Worm (Caenorhabditis elegans): ENCODE results near the gene ace-1.

Gene ace-1

ce11 chrX:16361001-16361400 lies 6.1 kb upstream of the ace-1 start (continued):
- no peak for TF ChIP-seq efl-3 (GFP tag; optimal IDR thresholded peaks at IDR 0.05)
- TF ChIP-seq nhr-12 (tag; optimal IDR thresholded peaks at IDR 0.05): no peak
- no peak for TF ChIP-seq lin-13 (GFP tag; optimal IDR thresholded peaks at IDR 0.05)
- TF ChIP-seq lin-14 (GFP tag; optimal IDR thresholded peaks at IDR 0.05): peak; percentile 65
- no peak for TF ChIP-seq fkh-8 (tag; optimal IDR thresholded peaks at IDR 0.05)
- peak; percentile 42 for TF ChIP-seq rnt-1 (tag; optimal IDR thresholded peaks at IDR 0.05)
- TF ChIP-seq C34B4.2 (tag; optimal IDR thresholded peaks at IDR 0.05): no peak
- no peak for TF ChIP-seq aly-2 (tag; optimal IDR thresholded peaks at IDR 0.05)
- peak; percentile 73 for TF ChIP-seq nhr-71 (tag; optimal IDR thresholded peaks at IDR 0.05)
- TF ChIP-seq zag-1 (tag; optimal IDR thresholded peaks at IDR 0.05): no peak
- no peak for TF ChIP-seq fos-1 (tag; optimal IDR thresholded peaks at IDR 0.05)
- no peak for TF ChIP-seq lin-15B (tag; optimal IDR thresholded peaks at IDR 0.05)
- TF ChIP-seq F16B12.6 (tag; optimal IDR thresholded peaks at IDR 0.05): no peak
- no peak for TF ChIP-seq mep-1 (tag; optimal IDR thresholded peaks at IDR 0.05)
- peak; percentile 18 for TF ChIP-seq xbp-1 (tag; optimal IDR thresholded peaks at IDR 0.05)
- TF ChIP-seq ets-5 (GFP tag; IDR thresholded peaks at IDR 0.05): no peak
- no peak for TF ChIP-seq mab-9 (GFP tag; IDR thresholded peaks at IDR 0.05)
- TF ChIP-seq swsn-7 (tag; optimal IDR thresholded peaks at IDR 0.05): no peak
- TF ChIP-seq lsy-2 (tag; optimal IDR thresholded peaks at IDR 0.05): no peak
- peak; percentile 32 for TF ChIP-seq unc-130 (tag; optimal IDR thresholded peaks at IDR 0.05)
- no peak for TF ChIP-seq jun-1 (tag; optimal IDR thresholded peaks at IDR 0.05)
- no peak for TF ChIP-seq hlh-17 (GFP tag; optimal IDR thresholded peaks at IDR 0.05; ENCODE audit: borderline replicate concordance)
- no peak for TF ChIP-seq nhr-76 (tag; optimal IDR thresholded peaks at IDR 0.05)
- no peak for TF ChIP-seq sup-37 (GFP tag; optimal IDR thresholded peaks at IDR 0.05)
- TF ChIP-seq fkh-4 (tag; optimal IDR thresholded peaks at IDR 0.05; ENCODE audit: borderline replicate concordance): no peak
- TF ChIP-seq mdl-1 (tag; optimal IDR thresholded peaks at IDR 0.05): no peak
- TF ChIP-seq C04F5.9 (tag; optimal IDR thresholded peaks at IDR 0.05): no peak
- no peak for TF ChIP-seq elt-2 (tag; optimal IDR thresholded peaks at IDR 0.05)
- TF ChIP-seq irx-1 (tag; optimal IDR thresholded peaks at IDR 0.05): no peak
- TF ChIP-seq nhr-11 (tag; optimal IDR thresholded peaks at IDR 0.05): no peak
- TF ChIP-seq skn-1 (tag; optimal IDR thresholded peaks at IDR 0.05): no peak
- TF ChIP-seq ama-1 (optimal IDR thresholded peaks at IDR 0.05): no peak
- peak; percentile 48 for TF ChIP-seq nhr-19 (GFP tag; conservative IDR thresholded peaks at IDR 0.05)
- no peak for TF ChIP-seq pax-3 (tag; optimal IDR thresholded peaks at IDR 0.05)
- TF ChIP-seq nhr-237 (tag; optimal IDR thresholded peaks at IDR 0.05): no peak
- no peak for TF ChIP-seq nhr-90 (tag; optimal IDR thresholded peaks at IDR 0.05; ENCODE audit: poor library complexity)
- TF ChIP-seq aha-1 (tag; optimal IDR thresholded peaks at IDR 0.05): no peak
- TF ChIP-seq isw-1 (GFP tag; IDR thresholded peaks at IDR 0.05): no peak
- TF ChIP-seq lin-35 (GFP tag; optimal IDR thresholded peaks at IDR 0.05): no peak
- no peak for TF ChIP-seq ceh-82 (tag; optimal IDR thresholded peaks at IDR 0.05)
- peak; percentile 24 for TF ChIP-seq nhr-20 (tag; optimal IDR thresholded peaks at IDR 0.05)

ce11 chrX:16363637-16364036 lies 3.5 kb upstream of the ace-1 start:
- TF ChIP-seq pqm-1 (tag; optimal IDR thresholded peaks at IDR 0.05) (no peak), rnt-1 (tag; optimal IDR thresholded peaks at IDR 0.05) (peak; percentile 29), lir-3 (tag; optimal IDR thresholded peaks at IDR 0.05; ENCODE audit: poor library complexity) (no peak), ces-1 (GFP tag; optimal IDR thresholded peaks at IDR 0.05) (no peak), pag-3 (tag; optimal IDR thresholded peaks at IDR 0.05; ENCODE audit: borderline replicate concordance, insufficient read depth) (no peak), C34B4.2 (tag; optimal IDR thresholded peaks at IDR 0.05) (no peak), nhr-90 (tag; optimal IDR thresholded peaks at IDR 0.05; ENCODE audit: poor library complexity) (no peak), fkh-8 (tag; optimal IDR thresholded peaks at IDR 0.05) (no peak), C16A3.4 (tag; optimal IDR thresholded peaks at IDR 0.05) (no peak), unc-98 (GFP tag; IDR thresholded peaks at IDR 0.05) (no peak), lin-35 (GFP tag; optimal IDR thresholded peaks at IDR 0.05) (no peak), lin-14 (GFP tag; optimal IDR thresholded peaks at IDR 0.05) (peak; percentile 75), swsn-7 (tag; optimal IDR thresholded peaks at IDR 0.05) (no peak), fkh-10 (GFP tag; optimal IDR thresholded peaks at IDR 0.05) (peak; percentile 38), mab-9 (GFP tag; IDR thresholded peaks at IDR 0.05) (no peak), hlh-17 (GFP tag; optimal IDR thresholded peaks at IDR 0.05; ENCODE audit: borderline replicate concordance) (no peak), nhr-71 (tag; optimal IDR thresholded peaks at IDR 0.05) (peak; percentile 11), ztf-4 (tag; optimal IDR thresholded peaks at IDR 0.05) (no peak), ztf-11 (tag; optimal IDR thresholded peaks at IDR 0.05) (no peak), nhr-237 (tag; optimal IDR thresholded peaks at IDR 0.05) (no peak), F16B12.6 (tag; optimal IDR thresholded peaks at IDR 0.05) (no peak), sox-4 (tag; optimal IDR thresholded peaks at IDR 0.05) (no peak), nhr-12 (tag; optimal IDR thresholded peaks at IDR 0.05) (no peak)
